Worm (Caenorhabditis elegans) whole organism, mixed stage, embryonic: ENCODE data around the gene Y39A1A.2.

Experiments used
- M03D4.4 ChIP-seq: sonication (generic microtip); optimal IDR thresholded peaks from 2 replicates; lab custom pipeline; 2017; ENCODE audit warnings: mild to moderate bottlenecking, missing genetic modification characterization, missing compliant biosample characterization
- bed-3 ChIP-seq: fragments of 200-800 bp; sonication (Bioruptor generic); optimal IDR thresholded peaks from 3 replicates; lab custom pipeline; 2018; ENCODE audit warnings: mild to moderate bottlenecking, missing genetic modification characterization, moderate library complexity, missing compliant biosample characterization
- blmp-1 ChIP-seq: fragments of 150-350 bp; optimal IDR thresholded peaks from 2 replicates; lab custom pipeline; 2014; ENCODE audit warnings: missing biosample characterization, missing genetic modification characterization
- ceh-39 ChIP-seq: fragments of 150-350 bp; optimal IDR thresholded peaks from 2 replicates; lab custom pipeline; 2014; ENCODE audit warnings: missing biosample characterization, missing genetic modification characterization
- ceh-43 ChIP-seq: fragments of 200-800 bp; sonication (Bioruptor generic); optimal IDR thresholded peaks from 2 replicates; lab custom pipeline; 2018; ENCODE audit warnings: mild to moderate bottlenecking, missing genetic modification characterization, moderate library complexity, missing compliant biosample characterization
- ceh-83 ChIP-seq: fragments of 200-800 bp; sonication (Bioruptor generic); optimal IDR thresholded peaks from 2 replicates; lab custom pipeline; 2018; ENCODE audit warnings: mild to moderate bottlenecking, missing genetic modification characterization, missing compliant biosample characterization
- ces-1 ChIP-seq: fragments of 150-350 bp; optimal IDR thresholded peaks from 2 replicates; lab custom pipeline; 2014; ENCODE audit warnings: missing biosample characterization, missing genetic modification reagents, missing genetic modification characterization
- cnd-1 ChIP-seq: fragments of 200-800 bp; sonication (Bioruptor generic); optimal IDR thresholded peaks from 2 replicates; lab custom pipeline; 2018; ENCODE audit warnings: mild to moderate bottlenecking, missing genetic modification characterization, missing compliant biosample characterization
- drap-1 ChIP-seq: fragments of 200-800 bp; sonication (Bioruptor generic); optimal IDR thresholded peaks from 3 replicates; lab custom pipeline; 2018; ENCODE audit warnings: mild to moderate bottlenecking, missing genetic modification characterization, missing compliant biosample characterization
- elt-1 ChIP-seq: sonication (generic microtip); optimal IDR thresholded peaks from 2 replicates; lab custom pipeline; 2017; ENCODE audit warnings: missing genetic modification characterization, mild to moderate bottlenecking, missing compliant biosample characterization, antibody characterized with exemption, moderate library complexity, borderline replicate concordance; ENCODE audit not compliant: insufficient read depth
- elt-3 ChIP-seq: fragments of 150-350 bp; optimal IDR thresholded peaks from 2 replicates; lab custom pipeline; 2014; ENCODE audit warnings: missing biosample characterization, missing genetic modification characterization
- flh-1 ChIP-seq: fragments of 200-800 bp; sonication (Bioruptor generic); optimal IDR thresholded peaks from 2 replicates; lab custom pipeline; 2018; ENCODE audit warnings: mild to moderate bottlenecking, missing genetic modification characterization, moderate library complexity, missing compliant biosample characterization
- ham-2 ChIP-seq: fragments of 200-800 bp; sonication (Bioruptor generic); optimal IDR thresholded peaks from 2 replicates; lab custom pipeline; 2018; ENCODE audit warnings: mild to moderate bottlenecking, missing genetic modification characterization, missing compliant biosample characterization
- hlh-1 ChIP-seq: fragments of 150-350 bp; optimal IDR thresholded peaks from 2 replicates; lab custom pipeline; 2014; ENCODE audit warnings: missing biosample characterization, missing genetic modification reagents, missing genetic modification characterization
- lin-32 ChIP-seq: fragments of 200-800 bp; sonication (Bioruptor generic); optimal IDR thresholded peaks from 2 replicates; lab custom pipeline; 2018; ENCODE audit warnings: mild to moderate bottlenecking, missing genetic modification characterization, missing compliant biosample characterization
- lsy-2 ChIP-seq: fragments of 150-350 bp; optimal IDR thresholded peaks from 2 replicates; lab custom pipeline; 2014; ENCODE audit warnings: missing biosample characterization, missing genetic modification characterization
- mab-5 ChIP-seq: fragments of 150-350 bp; optimal IDR thresholded peaks from 2 replicates; lab custom pipeline; 2014; ENCODE audit warnings: missing biosample characterization, missing genetic modification characterization
- mep-1 ChIP-seq: fragments of 150-350 bp; optimal IDR thresholded peaks from 2 replicates; lab custom pipeline; 2017; ENCODE audit warnings: missing biosample characterization, missing genetic modification reagents, missing genetic modification characterization, inconsistent platforms
- mls-2 ChIP-seq: sonication (generic microtip); optimal IDR thresholded peaks from 2 replicates; lab custom pipeline; 2016; ENCODE audit warnings: mild to moderate bottlenecking, missing genetic modification characterization, moderate library complexity, missing compliant biosample characterization
- nhr-2 ChIP-seq: fragments of 150-350 bp; optimal IDR thresholded peaks from 2 replicates; lab custom pipeline; 2014; ENCODE audit warnings: missing biosample characterization, missing genetic modification characterization
- nhr-237 ChIP-seq: fragments of 150-350 bp; optimal IDR thresholded peaks from 2 replicates; lab custom pipeline; 2014; ENCODE audit warnings: missing biosample characterization, missing genetic modification characterization
- nhr-28 ChIP-seq: fragments of 150-350 bp; optimal IDR thresholded peaks from 2 replicates; lab custom pipeline; 2014; ENCODE audit warnings: missing biosample characterization, missing genetic modification characterization
- nhr-76 ChIP-seq: sonication (generic microtip); optimal IDR thresholded peaks from 2 replicates; lab custom pipeline; 2017; ENCODE audit warnings: missing biosample characterization, missing genetic modification characterization
- pha-4 ChIP-seq: fragments of 150-350 bp; optimal IDR thresholded peaks from 2 replicates; lab custom pipeline; 2018; ENCODE audit warnings: missing biosample characterization, missing genetic modification reagents, missing genetic modification characterization
- sem-2 ChIP-seq: fragments of 200-800 bp; sonication (Bioruptor generic); optimal IDR thresholded peaks from 2 replicates; lab custom pipeline; 2018; ENCODE audit warnings: mild to moderate bottlenecking, missing genetic modification characterization, missing compliant biosample characterization
- snpc-4 ChIP-seq: fragments of 150-350 bp; optimal IDR thresholded peaks from 2 replicates; lab custom pipeline; 2014; ENCODE audit warnings: missing biosample characterization, missing genetic modification characterization
- sptf-1 ChIP-seq: sonication (generic microtip); optimal IDR thresholded peaks from 2 replicates; lab custom pipeline; 2017; ENCODE audit warnings: mild to moderate bottlenecking, missing genetic modification characterization, moderate library complexity, missing compliant biosample characterization
- tbx-8 ChIP-seq: fragments of 200-800 bp; sonication (Bioruptor generic); optimal IDR thresholded peaks from 2 replicates; lab custom pipeline; 2018; ENCODE audit warnings: mild to moderate bottlenecking, missing genetic modification characterization, moderate library complexity, missing compliant biosample characterization
- unc-120 ChIP-seq: sonication (generic microtip); optimal IDR thresholded peaks from 2 replicates; lab custom pipeline; 2017; ENCODE audit warnings: missing genetic modification characterization, missing compliant biosample characterization; ENCODE audit not compliant: poor library complexity, severe bottlenecking
- unc-39 ChIP-seq: fragments of 150-350 bp; optimal IDR thresholded peaks from 2 replicates; lab custom pipeline; 2014; ENCODE audit warnings: missing biosample characterization, missing genetic modification characterization
- unc-62 ChIP-seq: fragments of 150-350 bp; optimal IDR thresholded peaks from 2 replicates; lab custom pipeline; 2014; ENCODE audit warnings: missing biosample characterization, missing genetic modification reagents, missing genetic modification characterization
- zip-8 ChIP-seq: fragments of 150-350 bp; optimal IDR thresholded peaks from 2 replicates; lab custom pipeline; 2014; ENCODE audit warnings: missing biosample characterization, missing genetic modification characterization
- ztf-11 ChIP-seq: fragments of 150-350 bp; optimal IDR thresholded peaks from 2 replicates; lab custom pipeline; 2014; ENCODE audit warnings: missing biosample characterization, missing genetic modification characterization

Y39A1A.2 gene

ce11 chrIII:10621208-10621607 is 17.8 kb upstream of the Y39A1A.2 start, which contains the start of the genes lron-10 and hpr-9:
lron-10 (minus strand) TSS chrIII:10621369.
hpr-9 (plus strand) TSS chrIII:10621551.
- no peak for TF ChIP-seq cnd-1 (tag; lab: Kevin White, UChicago)
- no peak for TF ChIP-seq ham-2 (GFP tag; lab: Kevin White, UChicago)
- TF ChIP-seq nhr-2 (tag; lab: Kevin White, UChicago), result no peak
- TF ChIP-seq elt-3 (tag; lab: Kevin White, UChicago), result no peak
- TF ChIP-seq hlh-1 (tag; lab: Kevin White, UChicago), result no peak
- no peak for TF ChIP-seq sptf-1
- TF ChIP-seq drap-1 (GFP tag; lab: Kevin White, UChicago), result no peak
- TF ChIP-seq, all 35 proteins: peak for 0

- TF ChIP-seq lsy-2 (tag; lab: Kevin White, UChicago) (no peak), unc-120 (tag; lab: Kevin White, UChicago) (no peak), snpc-4 (tag; lab: Kevin White, UChicago) (no peak), zip-8 (no peak), M03D4.4 (no peak), ceh-43 (no peak), nhr-237 (no peak), sptf-1 (no peak), nhr-2 (tag; lab: Kevin White, UChicago) (no peak), ham-2 (GFP tag; lab: Kevin White, UChicago) (no peak), lin-32 (GFP tag; lab: Kevin White, UChicago) (no peak), cnd-1 (tag; lab: Kevin White, UChicago) (no peak), flh-1 (GFP tag; lab: Kevin White, UChicago) (no peak), tbx-8 (GFP tag; lab: Kevin White, UChicago) (no peak), mep-1 (no peak), sem-2 (no peak), unc-62 (no peak), ceh-83 (no peak), ztf-11 (tag; lab: Kevin White, UChicago) (no peak), bed-3 (no peak)
Observed at ce11 chrIII:10615166-10615565, 11.8 kb upstream of the Y39A1A.2 start, which contains the start of gene mrpl-22. mrpl-22 (plus strand) TSS chrIII:10615466.

- no peak for TF ChIP-seq mls-2
- TF ChIP-seq unc-39 (tag; lab: Kevin White, UChicago), result no peak
- no peak for TF ChIP-seq ceh-43
- TF ChIP-seq ztf-11 (tag; lab: Kevin White, UChicago), result no peak
- no peak for TF ChIP-seq drap-1 (GFP tag; lab: Kevin White, UChicago)
- no peak for TF ChIP-seq sem-2
- no peak for TF ChIP-seq ham-2 (GFP tag; lab: Kevin White, UChicago)
- no peak for TF ChIP-seq flh-1 (GFP tag; lab: Kevin White, UChicago)
- no peak for TF ChIP-seq nhr-28 (tag; lab: Kevin White, UChicago)
- TF ChIP-seq blmp-1 (tag; lab: Kevin White, UChicago), result no peak
- no peak for TF ChIP-seq ceh-39 (tag; lab: Kevin White, UChicago)
Observed at ce11 chrIII:10612333-10612732, 9.0 kb upstream of the Y39A1A.2 start, which contains the start of gene Y39A1A.24. Y39A1A.24 (plus strand) TSS chrIII:10612633.

ce11 chrIII:10608161-10608560 is 4.8 kb upstream of the Y39A1A.2 start:
- TF ChIP-seq tbx-8 (GFP tag; lab: Kevin White, UChicago), result no peak
- TF ChIP-seq ham-2 (GFP tag; lab: Kevin White, UChicago), result no peak
- no peak for TF ChIP-seq nhr-76 (tag; lab: Kevin White, UChicago)
- TF ChIP-seq pha-4 (tag; lab: Kevin White, UChicago), result no peak
- no peak for TF ChIP-seq nhr-2 (tag; lab: Kevin White, UChicago)
- no peak for TF ChIP-seq M03D4.4

- TF ChIP-seq elt-1 (tag; lab: Kevin White, UChicago), result no peak
- TF ChIP-seq nhr-76 (tag; lab: Kevin White, UChicago), result no peak
- TF ChIP-seq cnd-1 (tag; lab: Kevin White, UChicago), result no peak
- no peak for TF ChIP-seq pha-4 (tag; lab: Kevin White, UChicago)
- TF ChIP-seq unc-39 (tag; lab: Kevin White, UChicago), result no peak
- no peak for TF ChIP-seq sem-2
- no peak for TF ChIP-seq flh-1 (GFP tag; lab: Kevin White, UChicago)
- no peak for TF ChIP-seq unc-120 (tag; lab: Kevin White, UChicago)
- TF ChIP-seq ham-2 (GFP tag; lab: Kevin White, UChicago), result no peak
- TF ChIP-seq ceh-43, result no peak
- TF ChIP-seq nhr-28 (tag; lab: Kevin White, UChicago), result no peak
- no peak for TF ChIP-seq sptf-1
- no peak for TF ChIP-seq mls-2
- TF ChIP-seq ces-1 (GFP tag; lab: Kevin White, UChicago), result no peak
- no peak for TF ChIP-seq mab-5 (tag; lab: Kevin White, UChicago)
- TF ChIP-seq mep-1, result no peak
- TF ChIP-seq blmp-1 (tag; lab: Kevin White, UChicago), result no peak
- TF ChIP-seq ztf-11 (tag; lab: Kevin White, UChicago), result no peak
- TF ChIP-seq M03D4.4, result no peak
- TF ChIP-seq lin-32 (GFP tag; lab: Kevin White, UChicago), result no peak
Observed at ce11 chrIII:10605049-10605448, 1.7 kb upstream of the Y39A1A.2 start, which contains the start of gene rabx-5. rabx-5 (plus strand) TSS chrIII:10605349.
